Fruit fly (Drosophila melanogaster) whole organism, embryonic: ENCODE data around the gene Npc1b.

Experiments
- CG16779 ChIP-seq: fragments of 200-800 bp; sonication (Bioruptor generic); IDR thresholded peaks from 2 replicates; pipeline ENCODE4 v1.3.6; 2022; ENCODE audit warnings: missing biosample characterization, missing genetic modification characterization
- wdn ChIP-seq: fragments of 200-800 bp; sonication (Bioruptor generic); IDR thresholded peaks from 2 replicates; pipeline ENCODE4 v1.3.6; 2022; ENCODE audit warnings: missing biosample characterization, missing genetic modification characterization

- TF ChIP-seq CG16779 (GFP tag; lab: Robert Waterston, UW) (no peak), wdn (GFP tag; lab: Robert Waterston, UW) (no peak)
These were observed 43.3 kb downstream of the Npc1b start, which contains the start of gene CG44426 for dm6 chrX:20977986-20978385.
